Worm (Caenorhabditis elegans) whole organism, midembryonic: Measurements from ENCODE around the gene dct-5.

Experiments used
- T22C8.4 ChIP-seq: fragments of 200-800 bp; sonication (Bioruptor generic); IDR thresholded peaks from 2 replicates; pipeline ENCODE4 v1.3.6; 2022; ENCODE audit warnings: missing genetic modification characterization, missing compliant biosample characterization
- cog-1 ChIP-seq: sonication (generic microtip); optimal IDR thresholded peaks from 2 replicates; lab custom pipeline; 2016; ENCODE audit warnings: missing genetic modification characterization, missing compliant biosample characterization
- flt-1 ChIP-seq: fragments of 200-800 bp; sonication (Bioruptor generic); IDR thresholded peaks from 2 replicates; pipeline ENCODE4 v1.3.6; 2022; ENCODE audit warnings: missing genetic modification characterization, missing compliant biosample characterization
- klf-2 ChIP-seq: fragments of 200-800 bp; sonication (Bioruptor generic); conservative IDR thresholded peaks from 2 replicates; pipeline ENCODE4 v1.3.6; 2022; ENCODE audit warnings: missing genetic modification reagents, missing genetic modification characterization, missing compliant biosample characterization
- med-1 ChIP-seq: sonication (generic microtip); optimal IDR thresholded peaks from 2 replicates; lab custom pipeline; 2017; ENCODE audit warnings: missing genetic modification characterization, mild to moderate bottlenecking, missing compliant biosample characterization, antibody characterized with exemption, missing genetic modification reagents; ENCODE audit not compliant: insufficient read depth
- ref-1 ChIP-seq: fragments of 200-800 bp; sonication (Bioruptor generic); conservative IDR thresholded peaks from 2 replicates; pipeline ENCODE4 v1.3.6; 2022; ENCODE audit warnings: missing genetic modification reagents, missing genetic modification characterization, missing compliant biosample characterization
- tab-1 ChIP-seq: fragments of 200-800 bp; sonication (Bioruptor generic); IDR thresholded peaks from 2 replicates; pipeline ENCODE4 v1.3.6; 2022; ENCODE audit warnings: missing genetic modification characterization, missing compliant biosample characterization
- ztf-23 ChIP-seq: fragments of 200-800 bp; sonication (Bioruptor generic); IDR thresholded peaks from 2 replicates; pipeline ENCODE4 v1.3.6; 2022; ENCODE audit warnings: missing genetic modification reagents, missing genetic modification characterization, missing compliant biosample characterization
- ztf-29 ChIP-seq: fragments of 200-800 bp; sonication (Bioruptor generic); IDR thresholded peaks from 2 replicates; pipeline ENCODE4 v1.3.6; 2022; ENCODE audit warnings: missing genetic modification reagents, missing genetic modification characterization, missing compliant biosample characterization

ce11 chrII:5393090-5393489 is 43.6 kb downstream of the dct-5 start, which contains the start of gene brap-2:
- no peak for TF ChIP-seq ztf-29 (GFP tag; lab: Robert Waterston, UW)
- TF ChIP-seq klf-2 (GFP tag; lab: Robert Waterston, UW), result no peak
- no peak for TF ChIP-seq ztf-23 (GFP tag; lab: Robert Waterston, UW)
- no peak for TF ChIP-seq flt-1 (GFP tag; lab: Robert Waterston, UW)
- TF ChIP-seq ref-1, result no peak
- no peak for TF ChIP-seq tab-1 (GFP tag; lab: Robert Waterston, UW)
- TF ChIP-seq cog-1 (tag; lab: Kevin White, UChicago), result no peak
- no peak for TF ChIP-seq T22C8.4 (GFP tag; lab: Robert Waterston, UW)
- TF ChIP-seq med-1 (GFP tag; lab: Kevin White, UChicago), result no peak
